Fruit fly (Drosophila melanogaster) whole organism, wandering third instar larva: ENCODE data around the gene CG15930.

ENCODE experiments used
- Abd-B ChIP-seq: fragments of >200 bp; optimal IDR thresholded peaks from 2 replicates; lab custom pipeline; 2017; ENCODE audit warnings: missing biosample characterization, missing genetic modification characterization
- CG32264 ChIP-seq: fragments of 200-800 bp; sonication (Bioruptor generic); optimal IDR thresholded peaks from 2 replicates; lab custom pipeline; 2016; ENCODE audit warnings: missing biosample characterization, missing genetic modification characterization
- Dfd ChIP-seq: fragments of >200 bp; optimal IDR thresholded peaks from 2 replicates; lab custom pipeline; 2017; ENCODE audit warnings: missing biosample characterization, missing genetic modification characterization
- HLH106 ChIP-seq: fragments of 200-800 bp; optimal IDR thresholded peaks from 3 replicates; lab custom pipeline; 2019; ENCODE audit warnings: missing biosample characterization, mild to moderate bottlenecking, missing genetic modification characterization, moderate library complexity
- Mio ChIP-seq: sonication (Bioruptor generic); optimal IDR thresholded peaks from 2 replicates; lab custom pipeline; 2016; ENCODE audit warnings: missing biosample characterization, missing genetic modification characterization
- OdsH ChIP-seq: fragments of 200-800 bp; sonication (Bioruptor generic); optimal IDR thresholded peaks from 2 replicates; lab custom pipeline; 2016; ENCODE audit warnings: missing biosample characterization, mild to moderate bottlenecking, missing genetic modification characterization
- br ChIP-seq: fragments of 200-800 bp; sonication (Bioruptor generic); optimal IDR thresholded peaks from 2 replicates; lab custom pipeline; 2016; ENCODE audit warnings: missing biosample characterization, missing genetic modification characterization
- dsf ChIP-seq: sonication (Bioruptor generic); optimal IDR thresholded peaks from 2 replicates; lab custom pipeline; 2016; ENCODE audit warnings: missing biosample characterization, missing genetic modification characterization, borderline replicate concordance
- pan ChIP-seq: fragments of >200 bp; optimal IDR thresholded peaks from 2 replicates; lab custom pipeline; 2017
- psq ChIP-seq: fragments of 200-800 bp; sonication (Bioruptor generic); optimal IDR thresholded peaks from 3 replicates; lab custom pipeline; 2017; ENCODE audit warnings: missing biosample characterization, mild to moderate bottlenecking, missing genetic modification characterization, moderate library complexity
- rgr ChIP-seq: fragments of 200-800 bp; sonication (Bioruptor generic); optimal IDR thresholded peaks from 3 replicates; lab custom pipeline; 2016; ENCODE audit warnings: missing biosample characterization, mild to moderate bottlenecking, missing genetic modification characterization
- tai ChIP-seq: sonication (Bioruptor generic); optimal IDR thresholded peaks from 2 replicates; lab custom pipeline; 2016; ENCODE audit warnings: missing biosample characterization, missing genetic modification characterization
- woc ChIP-seq: sonication (Bioruptor generic); optimal IDR thresholded peaks from 2 replicates; lab custom pipeline; 2016; ENCODE audit warnings: missing biosample characterization, mild to moderate bottlenecking, missing genetic modification characterization

- TF ChIP-seq Dfd (GFP tag; lab: Kevin White, UChicago): no peak
- TF ChIP-seq psq (GFP tag; lab: Kevin White, UChicago): no peak
- TF ChIP-seq CG32264: no peak
- no peak for TF ChIP-seq woc (GFP tag; lab: Kevin White, UChicago)
- TF ChIP-seq pan (lab: Kevin White, UChicago): no peak
- no peak for TF ChIP-seq rgr (GFP tag; lab: Kevin White, UChicago)
- no peak for TF ChIP-seq Mio
- no peak for TF ChIP-seq tai (GFP tag; lab: Kevin White, UChicago)
- TF ChIP-seq dsf (GFP tag; lab: Kevin White, UChicago): no peak
- no peak for TF ChIP-seq Abd-B (GFP tag; lab: Kevin White, UChicago)
- TF ChIP-seq OdsH (GFP tag; lab: Kevin White, UChicago): no peak
- TF ChIP-seq br (GFP tag; lab: Kevin White, UChicago): no peak
- TF ChIP-seq HLH106: no peak
Observed at dm6 chrX:5339970-5340369, 22.9 kb upstream of the CG15930 start, which contains the start of gene SK.
